Worm (Caenorhabditis elegans) whole organism, late embryonic: ENCODE results near the gene F48F5.6.

Source experiments
- npax-4 ChIP-seq: sonication (generic microtip); optimal IDR thresholded peaks from 2 replicates; lab custom pipeline; 2016; ENCODE audit warnings: missing genetic modification characterization, missing compliant biosample characterization

F48F5.6 gene

ce11 chrV:20399532-20400068, 53.4 kb downstream of the F48F5.6 start:
- no peak for TF ChIP-seq npax-4 (tag; lab: Kevin White, UChicago)
